Worm (Caenorhabditis elegans) whole organism, early embryonic: ENCODE data around the gene aqp-11.

Experiments
- B0310.2 ChIP-seq: sonication (generic microtip); optimal IDR thresholded peaks from 2 replicates; lab custom pipeline; 2016; ENCODE audit warnings: mild to moderate bottlenecking, missing genetic modification characterization, missing compliant biosample characterization
- F13C5.2 ChIP-seq: sonication (generic microtip); optimal IDR thresholded peaks from 2 replicates; lab custom pipeline; 2017; ENCODE audit warnings: mild to moderate bottlenecking, missing genetic modification characterization, inconsistent platforms, missing compliant biosample characterization
- ama-1 ChIP-seq: fragments of 150-350 bp; optimal IDR thresholded peaks from 2 replicates; lab custom pipeline; 2014
- ets-7 ChIP-seq: sonication (generic microtip); optimal IDR thresholded peaks from 2 replicates; lab custom pipeline; 2016; ENCODE audit warnings: missing genotype, missing genetic modification characterization, missing compliant biosample characterization
- flt-1 ChIP-seq: fragments of 200-800 bp; sonication (Bioruptor generic); IDR thresholded peaks from 2 replicates; pipeline ENCODE4 v1.3.6; 2022; ENCODE audit warnings: missing genetic modification characterization, missing compliant biosample characterization
- hmbx-1 ChIP-seq: sonication (generic microtip); optimal IDR thresholded peaks from 2 replicates; lab custom pipeline; 2016; ENCODE audit warnings: mild to moderate bottlenecking, missing genetic modification characterization, missing compliant biosample characterization
- scrt-1 ChIP-seq: fragments of 200-800 bp; sonication (Bioruptor generic); IDR thresholded peaks from 2 replicates; pipeline ENCODE4 v1.3.6; 2022; ENCODE audit warnings: missing genetic modification characterization, missing compliant biosample characterization
- sea-1 ChIP-seq: fragments of 200-800 bp; sonication (Bioruptor generic); conservative IDR thresholded peaks from 2 replicates; pipeline ENCODE4 v1.3.6; 2022; ENCODE audit warnings: missing genetic modification characterization, missing compliant biosample characterization
- tbx-37 ChIP-seq: fragments of 200-800 bp; sonication (Bioruptor generic); conservative IDR thresholded peaks from 2 replicates; pipeline ENCODE4 v1.3.6; 2022; ENCODE audit warnings: missing genetic modification reagents, missing genetic modification characterization, missing compliant biosample characterization

ce11 chrIII:13640003-13640499, 33.0 kb upstream of the aqp-11 start:
- TF ChIP-seq hmbx-1 (tag; lab: Kevin White, UChicago): no peak
- TF ChIP-seq ets-7 (tag; lab: Kevin White, UChicago): no peak
- TF ChIP-seq flt-1 (GFP tag; lab: Robert Waterston, UW): no peak
- TF ChIP-seq sea-1 (GFP tag; lab: Robert Waterston, UW): no peak
- no peak for TF ChIP-seq B0310.2 (tag; lab: Kevin White, UChicago)
- no peak for TF ChIP-seq F13C5.2 (tag; lab: Kevin White, UChicago)
- TF ChIP-seq ama-1 (lab: Kevin White, UChicago): no peak
- no peak for TF ChIP-seq scrt-1 (GFP tag; lab: Robert Waterston, UW)
- TF ChIP-seq tbx-37 (GFP tag; lab: Robert Waterston, UW): no peak
